Fruit fly (Drosophila melanogaster) whole organism, embryonic: ENCODE data around the gene Rab3-GAP.

Source experiments
- Atf6 ChIP-seq: fragments of 200-800 bp; sonication (Bioruptor generic); IDR thresholded peaks from 2 replicates; pipeline ENCODE4 v1.3.6; 2022; ENCODE audit warnings: missing biosample characterization, missing genetic modification characterization
- BEAF-32 ChIP-seq: fragments of 200-800 bp; sonication (Bioruptor generic); optimal IDR thresholded peaks from 3 replicates; lab custom pipeline; 2017; ENCODE audit warnings: missing biosample characterization, missing genetic modification characterization, mild to moderate bottlenecking, moderate library complexity, missing genetic modification reagents
- Bgb ChIP-seq: fragments of 200-800 bp; sonication (Bioruptor generic); IDR thresholded peaks from 2 replicates; pipeline ENCODE4 v1.3.6; 2022; ENCODE audit warnings: missing biosample characterization, missing genetic modification characterization; ENCODE audit not compliant: partially characterized antibody
- Blimp-1 ChIP-seq: fragments of 200-800 bp; sonication (Bioruptor generic); optimal IDR thresholded peaks from 3 replicates; lab custom pipeline; 2018; ENCODE audit warnings: missing biosample characterization, missing genetic modification characterization, mild to moderate bottlenecking, moderate library complexity, missing genetic modification reagents
- CG11560 ChIP-seq: fragments of 200-800 bp; sonication (Bioruptor generic); IDR thresholded peaks from 3 replicates; pipeline ENCODE4 v1.3.6; 2022; ENCODE audit warnings: missing biosample characterization, missing genetic modification characterization
- CG13287 ChIP-seq: fragments of 200-800 bp; sonication (Bioruptor generic); IDR thresholded peaks from 2 replicates; pipeline ENCODE4 v1.3.6; 2022; ENCODE audit warnings: missing biosample characterization, missing genetic modification characterization; ENCODE audit not compliant: partially characterized antibody
- CG13624 ChIP-seq: fragments of 200-800 bp; sonication (Bioruptor generic); optimal IDR thresholded peaks from 2 replicates; lab custom pipeline; 2016; ENCODE audit warnings: missing biosample characterization, missing genetic modification characterization
- CG16813 ChIP-seq: fragments of 200-800 bp; sonication (Bioruptor generic); IDR thresholded peaks from 3 replicates; pipeline ENCODE4 v1.3.6; 2022; ENCODE audit warnings: missing biosample characterization, missing genetic modification characterization; ENCODE audit not compliant: partially characterized antibody
- CG17385 ChIP-seq: fragments of 200-800 bp; sonication (Bioruptor generic); optimal IDR thresholded peaks from 3 replicates; lab custom pipeline; 2018; ENCODE audit warnings: missing biosample characterization, mild to moderate bottlenecking, missing genetic modification characterization
- CG31441 ChIP-seq: fragments of 200-800 bp; sonication (Bioruptor generic); IDR thresholded peaks from 2 replicates; pipeline ENCODE4 v1.3.6; 2022; ENCODE audit warnings: missing biosample characterization, missing genetic modification characterization
- CG3407 ChIP-seq: fragments of 200-800 bp; sonication (Bioruptor generic); optimal IDR thresholded peaks from 2 replicates; lab custom pipeline; 2018; ENCODE audit warnings: missing biosample characterization, mild to moderate bottlenecking, missing genetic modification characterization
- CG34422 ChIP-seq: fragments of 200-800 bp; sonication (Bioruptor generic); IDR thresholded peaks from 3 replicates; pipeline ENCODE4 v1.3.6; 2022; ENCODE audit warnings: missing biosample characterization, missing genetic modification characterization
- CG42726 ChIP-seq: fragments of 200-800 bp; sonication (Bioruptor generic); IDR thresholded peaks from 2 replicates; pipeline ENCODE4 v1.3.6; 2022; ENCODE audit warnings: missing biosample characterization, missing genetic modification characterization; ENCODE audit not compliant: partially characterized antibody
- CG4617 ChIP-seq: fragments of 200-800 bp; sonication (Bioruptor generic); optimal IDR thresholded peaks from 3 replicates; lab custom pipeline; 2016; ENCODE audit warnings: missing biosample characterization, missing genetic modification characterization, borderline replicate concordance
- CG9817 ChIP-seq: fragments of 200-800 bp; sonication (Bioruptor generic); optimal IDR thresholded peaks from 2 replicates; lab custom pipeline; 2018; ENCODE audit warnings: missing biosample characterization, mild to moderate bottlenecking, missing genetic modification characterization, moderate library complexity
- Dll ChIP-seq: fragments of 200-800 bp; sonication (Bioruptor generic); IDR thresholded peaks from 4 replicates; pipeline ENCODE4 v1.3.6; 2022; ENCODE audit warnings: missing biosample characterization, missing genetic modification characterization; ENCODE audit not compliant: partially characterized antibody
- Doc3 ChIP-seq: fragments of 200-800 bp; sonication (Bioruptor generic); IDR thresholded peaks from 3 replicates; pipeline ENCODE4 v1.3.6; 2022; ENCODE audit warnings: missing biosample characterization, missing genetic modification characterization; ENCODE audit not compliant: partially characterized antibody
- Dref ChIP-seq: fragments of 200-800 bp; sonication (Bioruptor generic); IDR thresholded peaks from 2 replicates; pipeline ENCODE4 v1.3.6; 2022; ENCODE audit warnings: missing biosample characterization, missing genetic modification characterization
- E2f2 ChIP-seq: fragments of 200-800 bp; sonication (Bioruptor generic); IDR thresholded peaks from 2 replicates; pipeline ENCODE4 v1.3.6; 2022; ENCODE audit warnings: missing biosample characterization, missing genetic modification characterization
- ERR ChIP-seq: fragments of 200-800 bp; sonication (Bioruptor generic); optimal IDR thresholded peaks from 2 replicates; lab custom pipeline; 2016; ENCODE audit warnings: missing biosample characterization, missing genetic modification characterization
- Fer1 ChIP-seq: fragments of 200-800 bp; sonication (Bioruptor generic); optimal IDR thresholded peaks from 2 replicates; lab custom pipeline; 2017; ENCODE audit warnings: missing biosample characterization, mild to moderate bottlenecking, missing genetic modification characterization
- Gug ChIP-seq: fragments of 200-800 bp; sonication (Bioruptor generic); IDR thresholded peaks from 4 replicates; pipeline ENCODE4 v1.3.6; 2022; ENCODE audit warnings: missing biosample characterization, missing genetic modification characterization
- HLH4C ChIP-seq: fragments of 200-800 bp; sonication (Bioruptor generic); IDR thresholded peaks from 3 replicates; pipeline ENCODE4 v1.3.6; 2022; ENCODE audit warnings: missing biosample characterization, missing genetic modification characterization; ENCODE audit not compliant: partially characterized antibody
- Lim3 ChIP-seq: fragments of 200-800 bp; sonication (Bioruptor generic); IDR thresholded peaks from 2 replicates; pipeline ENCODE4 v1.3.6; 2022; ENCODE audit warnings: missing biosample characterization, missing genetic modification characterization
- Med ChIP-seq: fragments of 200-800 bp; sonication (Bioruptor generic); peaks from one replicate; lab custom pipeline; 2016; ENCODE audit warnings: missing biosample characterization, missing genetic modification characterization, mild to moderate bottlenecking, inconsistent platforms, moderate library complexity
- Sry-β ChIP-seq: fragments of 200-800 bp; sonication (Bioruptor generic); optimal IDR thresholded peaks from 2 replicates; lab custom pipeline; 2018; ENCODE audit warnings: missing biosample characterization, mild to moderate bottlenecking, missing genetic modification characterization, moderate library complexity
- Sry-δ ChIP-seq: fragments of 200-800 bp; sonication (Bioruptor generic); optimal IDR thresholded peaks from 2 replicates; lab custom pipeline; 2016; ENCODE audit warnings: missing biosample characterization, missing genetic modification characterization
- Xrp1 ChIP-seq: fragments of 200-800 bp; sonication (Bioruptor generic); IDR thresholded peaks from 2 replicates; pipeline ENCODE4 v1.3.6; 2022; ENCODE audit warnings: missing biosample characterization, missing genetic modification characterization
- YL-1 ChIP-seq: fragments of 200-800 bp; sonication (Bioruptor generic); optimal IDR thresholded peaks from 3 replicates; lab custom pipeline; 2017; ENCODE audit warnings: missing biosample characterization, mild to moderate bottlenecking, missing genetic modification characterization
- bigmax ChIP-seq: fragments of 200-800 bp; sonication (Bioruptor generic); optimal IDR thresholded peaks from 2 replicates; lab custom pipeline; 2018; ENCODE audit warnings: missing biosample characterization, mild to moderate bottlenecking, missing genetic modification characterization
- crol ChIP-seq: fragments of 200-800 bp; sonication (Bioruptor generic); IDR thresholded peaks from 2 replicates; pipeline ENCODE4 v1.3.6; 2022; ENCODE audit warnings: missing biosample characterization, missing genetic modification characterization
- dm ChIP-seq: fragments of 200-800 bp; sonication (Bioruptor generic); optimal IDR thresholded peaks from 3 replicates; lab custom pipeline; 2016; ENCODE audit warnings: missing biosample characterization, missing genetic modification characterization
- dmrt11E ChIP-seq: fragments of 200-800 bp; sonication (Bioruptor generic); optimal IDR thresholded peaks from 3 replicates; lab custom pipeline; 2018; ENCODE audit warnings: missing biosample characterization, mild to moderate bottlenecking, missing genetic modification characterization, moderate library complexity
- dysf ChIP-seq: fragments of 200-800 bp; sonication (Bioruptor generic); IDR thresholded peaks from 3 replicates; pipeline ENCODE4 v1.3.6; 2022; ENCODE audit warnings: missing biosample characterization, missing genetic modification characterization
- gfzf ChIP-seq: fragments of 200-800 bp; sonication (Bioruptor generic); optimal IDR thresholded peaks from 2 replicates; lab custom pipeline; 2016; ENCODE audit warnings: missing biosample characterization, mild to moderate bottlenecking, missing genetic modification characterization, moderate library complexity
- gsb-n ChIP-seq: fragments of 200-800 bp; sonication (Bioruptor generic); optimal IDR thresholded peaks from 3 replicates; lab custom pipeline; 2018; ENCODE audit warnings: missing biosample characterization, mild to moderate bottlenecking, missing genetic modification characterization
- ham ChIP-seq: fragments of 200-800 bp; sonication (Bioruptor generic); IDR thresholded peaks from 2 replicates; pipeline ENCODE4 v1.3.6; 2022; ENCODE audit warnings: missing biosample characterization, missing genetic modification characterization
- mld ChIP-seq: fragments of 200-800 bp; sonication (Bioruptor generic); IDR thresholded peaks from 3 replicates; pipeline ENCODE4 v1.3.6; 2022; ENCODE audit warnings: missing biosample characterization, missing genetic modification characterization; ENCODE audit not compliant: partially characterized antibody
- nerfin-1 ChIP-seq: fragments of 200-800 bp; sonication (Bioruptor generic); optimal IDR thresholded peaks from 3 replicates; lab custom pipeline; 2019; ENCODE audit warnings: missing biosample characterization, mild to moderate bottlenecking, missing genetic modification characterization, moderate library complexity
- pros ChIP-seq: fragments of 200-800 bp; sonication (Bioruptor generic); optimal IDR thresholded peaks from 3 replicates; lab custom pipeline; 2019; ENCODE audit warnings: missing biosample characterization, mild to moderate bottlenecking, missing genetic modification characterization, moderate library complexity
- rib ChIP-seq: fragments of 200-800 bp; sonication (Bioruptor generic); IDR thresholded peaks from 2 replicates; pipeline ENCODE4 v1.3.6; 2022; ENCODE audit warnings: missing biosample characterization, missing genetic modification characterization
- salm ChIP-seq: fragments of 200-800 bp; sonication (Bioruptor generic); optimal IDR thresholded peaks from 2 replicates; lab custom pipeline; 2018; ENCODE audit warnings: missing biosample characterization, mild to moderate bottlenecking, missing genetic modification characterization
- sens ChIP-seq: fragments of 200-800 bp; sonication (Bioruptor generic); peaks from one replicate; lab custom pipeline; 2016; ENCODE audit warnings: missing biosample characterization, missing genetic modification characterization
- stwl ChIP-seq: fragments of 200-800 bp; sonication (Bioruptor generic); optimal IDR thresholded peaks from 3 replicates; lab custom pipeline; 2018; ENCODE audit warnings: missing biosample characterization, mild to moderate bottlenecking, missing genetic modification characterization, moderate library complexity
- sug ChIP-seq: fragments of 200-800 bp; optimal IDR thresholded peaks from 2 replicates; lab custom pipeline; 2019; ENCODE audit warnings: missing biosample characterization, mild to moderate bottlenecking, missing genetic modification characterization, moderate library complexity
- toy ChIP-seq: fragments of 200-800 bp; sonication (Bioruptor generic); IDR thresholded peaks from 2 replicates; pipeline ENCODE4 v1.3.6; 2022; ENCODE audit warnings: missing biosample characterization, missing genetic modification characterization
- unc-4 ChIP-seq: fragments of 200-800 bp; sonication (Bioruptor generic); IDR thresholded peaks from 2 replicates; pipeline ENCODE4 v1.3.6; 2022; ENCODE audit warnings: missing biosample characterization, missing genetic modification characterization; ENCODE audit not compliant: partially characterized antibody
- vnd ChIP-seq: fragments of 200-800 bp; sonication (Bioruptor generic); IDR thresholded peaks from 3 replicates; pipeline ENCODE4 v1.3.6; 2022; ENCODE audit warnings: missing biosample characterization, missing genetic modification characterization; ENCODE audit not compliant: partially characterized antibody
- zen2 ChIP-seq: fragments of 200-800 bp; sonication (Bioruptor generic); IDR thresholded peaks from 3 replicates; pipeline ENCODE4 v1.3.6; 2022; ENCODE audit warnings: missing biosample characterization, missing genetic modification characterization; ENCODE audit not compliant: partially characterized antibody

Gene Rab3-GAP

dm6 chr2L:12038177-12038581 lies 24.8 kb downstream of the Rab3-GAP start, which contains the start of gene Tom70 (continued):
- no peak for TF ChIP-seq Xrp1 (GFP tag; lab: Robert Waterston, UW)
- TF ChIP-seq stwl (tag; lab: Kevin White, UChicago): peak; percentile 62
- TF ChIP-seq Dref (GFP tag; lab: Robert Waterston, UW): peak; percentile 73
- TF ChIP-seq Bgb: peak; percentile 61
- TF ChIP-seq CG13624 (GFP tag; lab: Kevin White, UChicago): peak; percentile 16
- TF ChIP-seq Blimp-1 (GFP tag; lab: Kevin White, UChicago): no peak
- TF ChIP-seq E2f2 (GFP tag; lab: Robert Waterston, UW): peak; percentile 53
- TF ChIP-seq CG9817 (tag; lab: Kevin White, UChicago): no peak
- TF ChIP-seq Sry-δ: peak; percentile 58
- TF ChIP-seq Lim3 (GFP tag; lab: Robert Waterston, UW): no peak
- TF ChIP-seq dysf (GFP tag; lab: Robert Waterston, UW): no peak
- no peak for TF ChIP-seq mld (GFP tag; lab: Robert Waterston, UW)
- TF ChIP-seq Med (GFP tag; lab: Kevin White, UChicago): peak; percentile 25
- 0 out of 2 replicates have a peak, but pooled peaks have one; percentile 10 for TF ChIP-seq crol
- no peak for TF ChIP-seq dmrt11E
- TF ChIP-seq CG31441 (GFP tag; lab: Robert Waterston, UW): no peak
- TF ChIP-seq CG4617 (GFP tag; lab: Kevin White, UChicago): peak; percentile 57
- peak; percentile 56 for TF ChIP-seq dm (GFP tag; lab: Kevin White, UChicago)
- no peak for TF ChIP-seq pros (GFP tag; lab: Kevin White, UChicago)
- peak; percentile 75; the same call in 1 of the 3 replicates for TF ChIP-seq CG34422 (GFP tag; lab: Robert Waterston, UW)
- no peak for TF ChIP-seq ERR (GFP tag; lab: Kevin White, UChicago)
- peak; percentile 54; the same call in 1 of the 3 replicates for TF ChIP-seq HLH4C (GFP tag; lab: Robert Waterston, UW)
- TF ChIP-seq Fer1 (GFP tag; lab: Kevin White, UChicago): peak; percentile 21
- peak; percentile 66 for TF ChIP-seq BEAF-32
- no peak for TF ChIP-seq sens (GFP tag; lab: Kevin White, UChicago)
- peak; percentile 96 for TF ChIP-seq CG17385 (GFP tag; lab: Kevin White, UChicago)
- TF ChIP-seq CG16813 (GFP tag; lab: Robert Waterston, UW): peak; percentile 51
- peak; percentile 72 for TF ChIP-seq YL-1
- peak; percentile 34; the same call in 1 of the 3 replicates for TF ChIP-seq zen2 (GFP tag; lab: Robert Waterston, UW)
- TF ChIP-seq sug (tag; lab: Kevin White, UChicago): peak; percentile 88
- TF ChIP-seq bigmax: peak; percentile 95
- peak; percentile 63; the same call in 3 of the 4 replicates for TF ChIP-seq Dll (GFP tag; lab: Robert Waterston, UW)
- no peak for TF ChIP-seq gsb-n (tag; lab: Kevin White, UChicago)
- no peak for TF ChIP-seq rib
- TF ChIP-seq nerfin-1 (tag; lab: Kevin White, UChicago): peak; percentile 51
- peak; percentile 52 for TF ChIP-seq Sry-β (GFP tag; lab: Kevin White, UChicago)
- no peak for TF ChIP-seq ham (GFP tag; lab: Robert Waterston, UW)
- peak; percentile 3 for TF ChIP-seq gfzf (GFP tag; lab: Kevin White, UChicago)
- TF ChIP-seq toy (GFP tag; lab: Robert Waterston, UW): no peak
- TF ChIP-seq Doc3 (GFP tag; lab: Robert Waterston, UW): peak; percentile 44; the same call in 1 of the 3 replicates
- TF ChIP-seq CG11560 (tag; lab: Robert Waterston, UW): no peak
- TF ChIP-seq CG3407 (GFP tag; lab: Kevin White, UChicago): no peak
- 0 out of 2 replicates have a peak, but pooled peaks have one; percentile 37 for TF ChIP-seq CG42726
- TF ChIP-seq Atf6 (GFP tag; lab: Robert Waterston, UW): no peak
- TF ChIP-seq unc-4 (GFP tag; lab: Robert Waterston, UW): peak; percentile 58; the same call in 1 of the 2 replicates
- peak; percentile 55 for TF ChIP-seq CG13287 (GFP tag; lab: Robert Waterston, UW)
- no peak for TF ChIP-seq Gug
- peak; percentile 48; the same call in 2 of the 3 replicates for TF ChIP-seq vnd (GFP tag; lab: Robert Waterston, UW)
- no peak for TF ChIP-seq salm (tag; lab: Kevin White, UChicago)
